Worm (Caenorhabditis elegans): ENCODE data around the gene lido-18.

DNA sequence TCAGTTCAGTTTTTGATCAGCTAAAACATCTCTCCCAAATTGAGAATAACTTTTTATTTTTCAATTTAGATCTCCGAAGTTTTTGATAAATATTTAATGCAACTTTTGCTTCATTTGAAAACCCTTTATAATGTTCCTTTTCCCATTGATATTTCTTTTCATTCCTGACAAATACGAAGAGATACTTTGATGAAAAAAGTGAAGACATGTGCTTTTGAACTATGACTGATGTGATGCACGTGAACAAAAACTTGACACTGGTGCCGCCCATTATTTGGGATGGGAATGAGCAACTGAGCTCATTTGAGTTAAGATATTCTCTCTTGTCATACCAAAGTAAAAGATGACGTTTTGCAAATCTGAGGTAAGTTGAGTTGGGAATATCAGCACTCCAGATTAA is 45.9 kb upstream of the lido-18 start, which contains the start of gene T04A6.1:
- TF ChIP-seq nhr-2 (tag; optimal IDR thresholded peaks at IDR 0.05) (no peak), snpc-4 (tag; optimal IDR thresholded peaks at IDR 0.05) (no peak), nhr-28 (tag; optimal IDR thresholded peaks at IDR 0.05) (no peak), blmp-1 (tag; optimal IDR thresholded peaks at IDR 0.05) (no peak), unc-39 (tag; optimal IDR thresholded peaks at IDR 0.05) (no peak), tbx-8 (GFP tag; optimal IDR thresholded peaks at IDR 0.05) (no peak)

Data from whole organism, mixed stage, embryonic.